Worm (Caenorhabditis elegans): Measurements from ENCODE around the gene F08A7.1.

The F08A7.1 gene

DNA sequence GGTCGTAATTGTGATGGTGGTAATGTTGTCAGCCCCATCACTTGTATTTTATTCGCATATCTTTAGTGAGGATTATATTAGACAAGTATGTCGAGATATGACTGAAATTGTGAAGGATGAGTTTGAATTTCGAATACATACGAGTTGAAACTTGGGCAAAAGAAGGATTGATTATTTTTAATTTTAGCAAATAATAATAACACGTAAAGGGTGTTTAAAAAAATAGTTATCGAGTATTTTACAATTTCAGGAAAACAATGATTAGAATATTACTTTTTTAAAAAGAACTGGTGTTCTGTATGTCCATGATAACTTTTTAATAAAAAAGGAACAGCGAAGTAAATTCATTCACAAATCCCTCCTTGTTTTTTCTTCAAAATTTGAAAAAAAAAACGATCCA is 10.0 kb downstream of the F08A7.1 start, which contains the start of gene F11E6.8:
Gene F11E6.8 (minus strand): TSS at position 101 of the 400 bp plus-strand sequence.
- no peak for TF ChIP-seq T26A8.4 (GFP tag; IDR thresholded peaks at IDR 0.05)
- TF ChIP-seq skn-1 (tag; optimal IDR thresholded peaks at IDR 0.05) = no peak
- no peak for TF ChIP-seq ceh-62 (tag; optimal IDR thresholded peaks at IDR 0.05)
- no peak for TF ChIP-seq nhr-77 (tag; optimal IDR thresholded peaks at IDR 0.05)
- no peak for TF ChIP-seq F26F4.8 (GFP tag; conservative IDR thresholded peaks at IDR 0.05)
- no peak for TF ChIP-seq Y5F2A.4 (GFP tag; optimal IDR thresholded peaks at IDR 0.05)
- TF ChIP-seq unc-130 (GFP tag; optimal IDR thresholded peaks at IDR 0.05) = no peak
- TF ChIP-seq nhr-25 (tag; optimal IDR thresholded peaks at IDR 0.05; ENCODE audit: borderline replicate concordance, insufficient read depth) = no peak
- no peak for TF ChIP-seq zip-11 (GFP tag; IDR thresholded peaks at IDR 0.05)
- no peak for TF ChIP-seq spr-1 (tag; optimal IDR thresholded peaks at IDR 0.05)
- TF ChIP-seq lin-13 (GFP tag; optimal IDR thresholded peaks at IDR 0.05) = no peak
- no peak for TF ChIP-seq lin-15B (tag; optimal IDR thresholded peaks at IDR 0.05)
- TF ChIP-seq mdt-29 (GFP tag; IDR thresholded peaks at IDR 0.05) = no peak
- TF ChIP-seq lin-29 (GFP tag; IDR thresholded peaks at IDR 0.05) = no peak
- TF ChIP-seq pqm-1 (tag; optimal IDR thresholded peaks at IDR 0.05) = no peak
- no peak for TF ChIP-seq ctbp-1 (GFP tag; IDR thresholded peaks at IDR 0.05)
- TF ChIP-seq ceh-32 (tag; optimal IDR thresholded peaks at IDR 0.05; ENCODE audit: poor library complexity) = no peak
- no peak for TF ChIP-seq nhr-48 (tag; optimal IDR thresholded peaks at IDR 0.05)
- no peak for TF ChIP-seq zfp-2 (tag; optimal IDR thresholded peaks at IDR 0.05)
- no peak for TF ChIP-seq madf-5 (GFP tag; IDR thresholded peaks at IDR 0.05)

DNA sequence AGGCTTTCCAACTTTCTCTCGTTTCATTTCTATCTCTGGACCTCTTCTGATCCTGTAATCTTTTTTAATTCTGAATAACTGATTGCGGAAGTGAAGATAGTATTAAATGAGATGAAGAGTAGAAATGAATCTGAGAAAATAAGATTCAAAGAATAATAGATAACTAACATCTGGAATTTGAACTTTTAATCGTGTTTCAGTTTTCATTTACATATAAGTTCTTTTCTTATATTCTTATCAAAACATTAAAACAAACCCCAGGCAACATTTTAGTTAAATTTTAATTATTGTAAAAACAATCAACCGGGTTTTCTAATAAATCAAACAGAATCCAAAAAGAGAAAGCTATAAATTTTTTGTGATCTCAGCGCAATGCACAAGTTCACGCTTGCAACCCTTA is 12.8 kb downstream of the F08A7.1 start:
- TF ChIP-seq zfp-3 (GFP tag; conservative IDR thresholded peaks at IDR 0.05) (no peak), hmg-1.1 (GFP tag; IDR thresholded peaks at IDR 0.05) (no peak), aha-1 (tag) (peak; percentile 92)

DNA sequence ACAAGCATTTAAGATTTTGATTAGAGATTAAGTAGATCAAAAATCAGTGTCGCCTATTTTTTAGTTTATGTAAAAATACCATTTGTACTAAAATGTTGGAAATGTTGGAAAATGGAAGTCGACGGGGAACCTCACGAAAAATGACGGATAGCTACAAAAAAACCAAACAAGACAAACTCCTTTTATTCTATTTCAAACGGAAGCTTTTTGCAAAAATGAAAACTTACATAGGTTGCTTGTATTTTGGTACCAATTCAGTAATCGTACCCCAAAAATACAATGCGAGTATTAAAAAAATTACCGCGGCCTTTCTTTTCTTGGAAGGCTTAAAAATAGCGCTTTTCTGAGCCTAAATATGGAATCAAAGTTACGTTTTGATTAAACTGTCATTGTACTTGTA is 13.6 kb downstream of the F08A7.1 start:
- peak in 1 of 2 experiments; percentile 94 for TF ChIP-seq unc-62 (GFP tag; optimal IDR thresholded peaks at IDR 0.05 in 1 of 2)
- TF ChIP-seq unc-62 (tag; optimal IDR thresholded peaks at IDR 0.05) = no peak
- TF ChIP-seq nhr-10 (tag; optimal IDR thresholded peaks at IDR 0.05) = no peak
- TF ChIP-seq jun-1 (tag; optimal IDR thresholded peaks at IDR 0.05) = no peak
- TF ChIP-seq ces-1 (GFP tag; optimal IDR thresholded peaks at IDR 0.05) = no peak
- no peak for TF ChIP-seq lir-3 (tag; optimal IDR thresholded peaks at IDR 0.05)
- no peak for TF ChIP-seq mep-1 (tag; optimal IDR thresholded peaks at IDR 0.05)

DNA sequence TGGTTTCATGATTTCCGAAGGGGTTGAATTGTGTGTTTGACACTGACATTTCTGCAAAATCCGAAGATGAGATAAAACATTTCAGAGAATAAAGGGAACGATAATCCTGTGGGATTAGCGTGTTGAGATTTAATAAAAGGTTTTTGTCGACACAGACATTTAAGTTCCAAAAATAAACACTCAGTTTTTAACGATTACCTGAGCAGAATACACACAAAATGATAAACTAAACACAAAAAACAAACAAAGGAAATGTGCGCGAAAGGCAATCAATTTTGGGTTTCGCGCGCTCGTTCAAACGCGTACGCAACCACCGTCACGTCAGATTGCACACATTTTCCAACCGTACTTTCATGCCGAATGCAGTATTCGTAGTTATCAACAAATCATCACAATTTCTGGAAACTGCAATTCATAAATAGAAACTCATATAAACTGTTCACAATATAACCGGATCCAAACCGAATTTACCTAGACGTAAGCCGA is 20.9 kb downstream of the F08A7.1 start, which contains the start of gene rif-1.1:
Gene rif-1.1 (minus strand): TSS at position 51 of the 486 bp plus-strand sequence.
- no peak for TF ChIP-seq mxl-3 (GFP tag; optimal IDR thresholded peaks at IDR 0.05)
- peak; percentile 22; the same call in 1 of the 2 replicates for TF ChIP-seq dmd-6 (GFP tag; IDR thresholded peaks at IDR 0.05)
- TF ChIP-seq dve-1 (tag; optimal IDR thresholded peaks at IDR 0.05; ENCODE audit: insufficient read depth) = peak; percentile 45
- TF ChIP-seq lsy-2 (tag; optimal IDR thresholded peaks at IDR 0.05) = peak in 1 of 2 experiments; percentile 85
- peak; percentile 47 for TF ChIP-seq unc-130 (GFP tag; optimal IDR thresholded peaks at IDR 0.05)
- TF ChIP-seq arid-1 (GFP tag; conservative IDR thresholded peaks at IDR 0.05) = no peak
- TF ChIP-seq nhr-6 (tag; optimal IDR thresholded peaks at IDR 0.05) = peak; percentile 1
- TF ChIP-seq snpc-1.2 (GFP tag; IDR thresholded peaks at IDR 0.05) = peak; percentile 76
- TF ChIP-seq lim-7 (GFP tag; IDR thresholded peaks at IDR 0.05) = no peak
- peak; percentile 84 for TF ChIP-seq dpl-1 (GFP tag; optimal IDR thresholded peaks at IDR 0.05)
- TF ChIP-seq unc-62 (GFP tag; optimal IDR thresholded peaks at IDR 0.05 in 1 of 2) = peak in 1 of 2 experiments; percentile 79
- TF ChIP-seq unc-62 (tag; optimal IDR thresholded peaks at IDR 0.05) = no peak
- TF ChIP-seq daf-12 (tag; optimal IDR thresholded peaks at IDR 0.05) = no peak
- TF ChIP-seq daf-16 (GFP tag; optimal IDR thresholded peaks at IDR 0.05) = no peak
- TF ChIP-seq daf-16 (tag; optimal IDR thresholded peaks at IDR 0.05) = peak; percentile 51
- TF ChIP-seq hlh-11 (tag; optimal IDR thresholded peaks at IDR 0.05) = peak; percentile 37
- TF ChIP-seq nhr-28 (tag; optimal IDR thresholded peaks at IDR 0.05) = peak; percentile 75
- TF ChIP-seq lin-38 (GFP tag; IDR thresholded peaks at IDR 0.05) = peak; percentile 29
- TF ChIP-seq mes-2 (tag; optimal IDR thresholded peaks at IDR 0.05; ENCODE audit: poor library complexity, severe bottlenecking) = peak; percentile 79
- TF ChIP-seq pha-4 (GFP tag; IDR thresholded peaks at IDR 0.05) = no peak
- peak; percentile 47 for TF ChIP-seq pha-4 (tag; optimal IDR thresholded peaks at IDR 0.05)
- 0 out of 2 replicates have a peak, but pooled peaks have one; percentile 36 for TF ChIP-seq hmg-1.1 (GFP tag; IDR thresholded peaks at IDR 0.05)

Data from whole organism, L4 larva.